Fruit fly (Drosophila melanogaster) S2 (cell line): ENCODE measurements around the gene CG2694.

Source experiments
- CG8478 ChIP-seq: fragments of >200 bp; optimal IDR thresholded peaks from 2 replicates; lab custom pipeline; 2018
- CTCF ChIP-seq, 2 experiments: fragments of >200 bp; optimal IDR thresholded peaks; 2 replicates each; lab custom pipeline; 2018

DNA sequence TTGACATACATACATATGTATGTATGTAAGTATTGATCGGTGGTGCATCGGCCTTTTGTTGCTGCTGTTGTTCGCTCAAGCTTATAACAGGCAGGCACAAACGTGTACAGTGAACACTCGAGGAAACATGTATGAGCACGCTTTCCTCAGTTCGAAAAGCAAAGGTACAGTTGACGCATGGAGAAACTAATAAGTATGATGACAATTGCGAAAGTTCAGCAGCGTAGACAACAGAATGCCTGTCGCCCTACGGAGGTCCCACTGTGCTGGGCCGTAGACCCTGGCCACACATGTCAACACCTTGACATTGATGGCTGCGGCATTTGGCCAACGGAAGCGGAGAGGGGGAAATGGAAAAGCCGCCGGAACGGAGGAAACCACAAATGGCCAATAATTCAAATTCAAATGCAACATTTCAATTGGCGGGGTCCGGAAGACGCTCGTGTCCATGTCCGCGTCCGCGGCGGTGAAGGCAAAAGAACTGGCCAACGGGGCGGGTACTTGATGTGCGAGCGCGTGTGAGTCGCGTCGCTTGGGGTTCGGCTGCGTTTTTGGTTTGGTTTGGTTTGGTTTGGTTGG lies 5.6 kb upstream of the CG2694 start, which contains the start of gene CG2681:
- no peak for TF ChIP-seq CG8478
- TF ChIP-seq CTCF (optimal IDR thresholded peaks at IDR 0.05; lab: Kevin White, UChicago) = no peak
